Worm (Caenorhabditis elegans) whole organism, early embryonic: ENCODE measurements around the gene srxa-19.

Experiments
- aly-1 ChIP-seq: sonication (generic microtip); optimal IDR thresholded peaks from 2 replicates; lab custom pipeline; 2016; ENCODE audit warnings: missing genetic modification characterization, missing compliant biosample characterization
- ama-1 ChIP-seq: fragments of 150-350 bp; optimal IDR thresholded peaks from 2 replicates; lab custom pipeline; 2014
- ceh-36 ChIP-seq: sonication (generic microtip); optimal IDR thresholded peaks from 2 replicates; lab custom pipeline; 2016; ENCODE audit warnings: missing genetic modification characterization, inconsistent platforms, missing compliant biosample characterization
- flt-1 ChIP-seq: fragments of 200-800 bp; sonication (Bioruptor generic); IDR thresholded peaks from 2 replicates; pipeline ENCODE4 v1.3.6; 2022; ENCODE audit warnings: missing genetic modification characterization, missing compliant biosample characterization
- hmg-4 ChIP-seq: fragments of 200-800 bp; sonication (Bioruptor generic); optimal IDR thresholded peaks from 2 replicates; lab custom pipeline; 2018; ENCODE audit warnings: mild to moderate bottlenecking, missing genetic modification characterization, missing compliant biosample characterization
- pes-1 ChIP-seq: fragments of 200-800 bp; sonication (Bioruptor generic); IDR thresholded peaks from 2 replicates; pipeline ENCODE4 v1.3.6; 2022; ENCODE audit warnings: missing genetic modification reagents, missing genetic modification characterization, missing compliant biosample characterization
- tra-4 ChIP-seq: sonication (generic microtip); optimal IDR thresholded peaks from 2 replicates; lab custom pipeline; 2017; ENCODE audit warnings: missing genetic modification characterization, missing compliant biosample characterization

ce11 chrV:10091152-10091551, 31.4 kb downstream of the srxa-19 start, which contains the start of gene R04B5.11:
- no peak for TF ChIP-seq hmg-4 (GFP tag; lab: Kevin White, UChicago)
- TF ChIP-seq tra-4 (tag; lab: Kevin White, UChicago): no peak
- no peak for TF ChIP-seq ceh-36 (tag; lab: Kevin White, UChicago)
- TF ChIP-seq ama-1 (lab: Kevin White, UChicago): no peak
- TF ChIP-seq aly-1 (tag; lab: Kevin White, UChicago): no peak
- TF ChIP-seq flt-1 (GFP tag; lab: Robert Waterston, UW): no peak
- TF ChIP-seq pes-1 (GFP tag; lab: Robert Waterston, UW): no peak
